Worm (Caenorhabditis elegans) whole organism, L4 larva: ENCODE measurements around the gene C56C10.7.

Source experiments
- F37D6.2 ChIP-seq: sonication (generic microtip); optimal IDR thresholded peaks from 2 replicates; lab custom pipeline; 2016; ENCODE audit warnings: mild to moderate bottlenecking, missing genetic modification characterization, missing compliant biosample characterization
- F44E2.7 ChIP-seq: fragments of 200-800 bp; sonication (Bioruptor generic); IDR thresholded peaks from 2 replicates; pipeline ENCODE4 v2.1.2; 2022; ENCODE audit warnings: missing genetic modification characterization, missing compliant biosample characterization
- Y105C5A.15 ChIP-seq: fragments of 200-800 bp; sonication (Bioruptor generic); IDR thresholded peaks from 2 replicates; pipeline ENCODE4 v1.3.6; 2022; ENCODE audit warnings: missing genetic modification characterization, missing compliant biosample characterization
- aha-1 ChIP-seq: fragments of 150-350 bp; peaks from one replicate; lab custom pipeline; 2014; ENCODE audit warnings: missing biosample characterization, missing genetic modification characterization
- arid-1 ChIP-seq: fragments of 200-800 bp; sonication (Bioruptor generic); conservative IDR thresholded peaks from 2 replicates; pipeline ENCODE4 v1.3.6; 2022; ENCODE audit warnings: missing genetic modification reagents, missing genetic modification characterization, missing compliant biosample characterization
- attf-4 ChIP-seq: sonication (generic microtip); optimal IDR thresholded peaks from 3 replicates; lab custom pipeline; 2017; ENCODE audit warnings: missing biosample characterization, missing genetic modification characterization
- ceh-32 ChIP-seq: sonication (generic microtip); optimal IDR thresholded peaks from 2 replicates; lab custom pipeline; 2016; ENCODE audit warnings: mild to moderate bottlenecking, missing genetic modification characterization, missing compliant biosample characterization; ENCODE audit not compliant: poor library complexity
- ceh-82 ChIP-seq: sonication (generic microtip); optimal IDR thresholded peaks from 2 replicates; lab custom pipeline; 2017; ENCODE audit warnings: missing biosample characterization, missing genetic modification characterization
- ces-1 ChIP-seq: fragments of 150-350 bp; sonication (generic microtip); optimal IDR thresholded peaks from 4 replicates; lab custom pipeline; 2014; ENCODE audit warnings: missing biosample characterization, missing genetic modification reagents, missing genetic modification characterization
- cey-2 ChIP-seq: sonication (generic microtip); optimal IDR thresholded peaks from 3 replicates; lab custom pipeline; 2017; ENCODE audit warnings: missing genetic modification characterization, mild to moderate bottlenecking, missing compliant biosample characterization, antibody characterized with exemption, borderline replicate concordance; ENCODE audit not compliant: insufficient read depth
- daf-16 ChIP-seq, 3 experiments: sonication (generic microtip); optimal IDR thresholded peaks; 2 replicates each; lab custom pipeline; 2016 to 2017; ENCODE audit warnings: missing genetic modification characterization in 3 of 3, missing genetic modification reagents in 3 of 3, mild to moderate bottlenecking in 2 of 3, missing compliant biosample characterization in 2 of 3, missing biosample characterization in 1 of 3, moderate library complexity in 1 of 3
- daf-8 ChIP-seq: fragments of 200-800 bp; sonication (Bioruptor generic); IDR thresholded peaks from 2 replicates; pipeline ENCODE4 v1.3.6; 2022; ENCODE audit warnings: missing genetic modification characterization, missing compliant biosample characterization
- dmd-6 ChIP-seq: fragments of 200-800 bp; sonication (Bioruptor generic); IDR thresholded peaks from 2 replicates; pipeline ENCODE4 v1.3.6; 2022; ENCODE audit warnings: missing genetic modification reagents, missing genetic modification characterization, missing compliant biosample characterization
- dve-1 ChIP-seq: sonication (generic microtip); optimal IDR thresholded peaks from 2 replicates; lab custom pipeline; 2017; ENCODE audit warnings: antibody characterized with exemption, mild to moderate bottlenecking, missing genetic modification characterization, missing compliant biosample characterization; ENCODE audit not compliant: insufficient read depth
- egl-27 ChIP-seq: sonication (generic microtip); optimal IDR thresholded peaks from 3 replicates; lab custom pipeline; 2017; ENCODE audit warnings: missing biosample characterization, missing genetic modification reagents, missing genetic modification characterization
- fos-1 ChIP-seq: fragments of 150-350 bp; optimal IDR thresholded peaks from 2 replicates; lab custom pipeline; 2014; ENCODE audit warnings: missing biosample characterization, missing genetic modification characterization
- gei-8 ChIP-seq: fragments of 200-800 bp; sonication (Bioruptor generic); optimal IDR thresholded peaks from 2 replicates; lab custom pipeline; 2018; ENCODE audit warnings: mild to moderate bottlenecking, missing genetic modification characterization, missing compliant biosample characterization
- hif-1 ChIP-seq, 2 experiments: sonication (generic microtip); optimal IDR thresholded peaks; 2 replicates each; lab custom pipeline; 2016 to 2017; ENCODE audit warnings: missing compliant biosample characterization in 2 of 2, missing genetic modification characterization in 2 of 2, missing genetic modification reagents in 2 of 2, missing genotype in 2 of 2, mild to moderate bottlenecking in 1 of 2
- hlh-11 ChIP-seq: fragments of 200-800 bp; sonication (Bioruptor generic); optimal IDR thresholded peaks from 2 replicates; lab custom pipeline; 2018; ENCODE audit warnings: mild to moderate bottlenecking, missing genetic modification characterization, missing compliant biosample characterization
- hlh-30 ChIP-seq: sonication (generic microtip); optimal IDR thresholded peaks from 2 replicates; lab custom pipeline; 2017; ENCODE audit warnings: antibody characterized with exemption, mild to moderate bottlenecking, missing genetic modification characterization, missing compliant biosample characterization; ENCODE audit not compliant: insufficient read depth
- lin-29 ChIP-seq: fragments of 200-800 bp; sonication (Bioruptor generic); IDR thresholded peaks from 2 replicates; pipeline ENCODE4 v1.3.6; 2022; ENCODE audit warnings: missing genetic modification reagents, missing genetic modification characterization, missing compliant biosample characterization
- mdl-1 ChIP-seq, 2 experiments: fragments of 150-350 bp in 1 of 2; sonication (generic microtip) in 1 of 2; optimal IDR thresholded peaks; 2 replicates each; lab custom pipeline; 2014 to 2017; ENCODE audit warnings: missing biosample characterization in 2 of 2, missing genetic modification characterization in 2 of 2
- mep-1 ChIP-seq: fragments of 150-350 bp; sonication (generic microtip); optimal IDR thresholded peaks from 3 replicates; lab custom pipeline; 2014; ENCODE audit warnings: missing biosample characterization, missing genetic modification characterization
- mes-2 ChIP-seq: sonication (generic microtip); optimal IDR thresholded peaks from 2 replicates; lab custom pipeline; 2016; ENCODE audit warnings: missing genotype, mild to moderate bottlenecking, missing genetic modification characterization, missing compliant biosample characterization; ENCODE audit not compliant: poor library complexity, severe bottlenecking
- mxl-3 ChIP-seq: fragments of 200-800 bp; sonication (Bioruptor generic); optimal IDR thresholded peaks from 2 replicates; lab custom pipeline; 2018; ENCODE audit warnings: mild to moderate bottlenecking, missing genetic modification characterization, missing compliant biosample characterization
- nhr-102 ChIP-seq: sonication (generic microtip); optimal IDR thresholded peaks from 2 replicates; lab custom pipeline; 2016; ENCODE audit warnings: mild to moderate bottlenecking, missing genetic modification characterization, moderate library complexity, missing compliant biosample characterization
- nhr-11 ChIP-seq: fragments of 150-350 bp; optimal IDR thresholded peaks from 2 replicates; lab custom pipeline; 2014; ENCODE audit warnings: missing biosample characterization, missing genetic modification characterization
- nhr-28 ChIP-seq: fragments of 150-350 bp; optimal IDR thresholded peaks from 2 replicates; lab custom pipeline; 2014; ENCODE audit warnings: missing biosample characterization, missing genetic modification characterization
- nhr-77 ChIP-seq: fragments of 150-350 bp; optimal IDR thresholded peaks from 2 replicates; lab custom pipeline; 2014; ENCODE audit warnings: missing biosample characterization, missing genetic modification characterization
- pha-4 ChIP-seq, 2 experiments: fragments of 150-350 bp in 1 of 2; fragments of 200-800 bp in 1 of 2; sonication (Bioruptor generic) in 1 of 2; IDR thresholded peaks in 1 of 2; optimal IDR thresholded peaks in 1 of 2; 2 replicates each; pipeline versions ENCODE4 v1.3.6 to Lab custom; 2014 to 2022; ENCODE audit warnings: missing genetic modification characterization in 2 of 2, missing genetic modification reagents in 2 of 2, missing biosample characterization in 1 of 2, missing compliant biosample characterization in 1 of 2
- php-3 ChIP-seq: fragments of 200-800 bp; sonication (Bioruptor generic); IDR thresholded peaks from 2 replicates; pipeline ENCODE4 v1.3.6; 2022; ENCODE audit warnings: missing genetic modification reagents, missing genetic modification characterization, missing compliant biosample characterization
- pqm-1 ChIP-seq: sonication (generic microtip); optimal IDR thresholded peaks from 2 replicates; lab custom pipeline; 2017; ENCODE audit warnings: missing biosample characterization, missing genetic modification characterization
- saeg-2 ChIP-seq: fragments of 200-800 bp; sonication (Bioruptor generic); IDR thresholded peaks from 2 replicates; pipeline ENCODE4 v1.3.6; 2022; ENCODE audit warnings: missing genetic modification reagents, missing genetic modification characterization, missing compliant biosample characterization
- snpc-1.2 ChIP-seq: fragments of 200-800 bp; sonication (Bioruptor generic); IDR thresholded peaks from 2 replicates; pipeline ENCODE4 v1.3.6; 2022; ENCODE audit warnings: missing genetic modification reagents, missing genetic modification characterization, missing compliant biosample characterization
- tag-97 ChIP-seq: fragments of 200-800 bp; sonication (Bioruptor generic); IDR thresholded peaks from 2 replicates; pipeline ENCODE4 v1.3.6; 2022; ENCODE audit warnings: missing genetic modification characterization, missing compliant biosample characterization
- tra-1 ChIP-seq: fragments of 200-800 bp; sonication (Bioruptor generic); IDR thresholded peaks from 2 replicates; pipeline ENCODE4 v1.3.6; 2022; ENCODE audit warnings: missing genetic modification reagents, missing genetic modification characterization, missing compliant biosample characterization
- unc-39 ChIP-seq: sonication (generic microtip); optimal IDR thresholded peaks from 2 replicates; lab custom pipeline; 2017; ENCODE audit warnings: missing biosample characterization, missing genetic modification characterization
- unc-62 ChIP-seq, 3 experiments: fragments of 150-350 bp in 1 of 3; sonication (generic microtip); optimal IDR thresholded peaks in 2 of 3; peaks in 1 of 3; 1 replicate in 1 of 3; 2 replicates in 2 of 3; lab custom pipeline; 2014 to 2017; ENCODE audit warnings: missing biosample characterization in 3 of 3, missing genetic modification characterization in 3 of 3, missing genetic modification reagents in 3 of 3, missing genotype in 1 of 3
- zip-11 ChIP-seq: fragments of 200-800 bp; sonication (Bioruptor generic); IDR thresholded peaks from 2 replicates; pipeline ENCODE4 v1.3.6; 2022; ENCODE audit warnings: missing genetic modification characterization, missing compliant biosample characterization
- ztf-11 ChIP-seq: fragments of 150-350 bp; optimal IDR thresholded peaks from 2 replicates; lab custom pipeline; 2014; ENCODE audit warnings: missing biosample characterization, missing genetic modification characterization
- ztf-7 ChIP-seq: fragments of 150-350 bp; optimal IDR thresholded peaks from 2 replicates; lab custom pipeline; 2014; ENCODE audit warnings: missing biosample characterization, missing genetic modification characterization

The C56C10.7 gene

DNA sequence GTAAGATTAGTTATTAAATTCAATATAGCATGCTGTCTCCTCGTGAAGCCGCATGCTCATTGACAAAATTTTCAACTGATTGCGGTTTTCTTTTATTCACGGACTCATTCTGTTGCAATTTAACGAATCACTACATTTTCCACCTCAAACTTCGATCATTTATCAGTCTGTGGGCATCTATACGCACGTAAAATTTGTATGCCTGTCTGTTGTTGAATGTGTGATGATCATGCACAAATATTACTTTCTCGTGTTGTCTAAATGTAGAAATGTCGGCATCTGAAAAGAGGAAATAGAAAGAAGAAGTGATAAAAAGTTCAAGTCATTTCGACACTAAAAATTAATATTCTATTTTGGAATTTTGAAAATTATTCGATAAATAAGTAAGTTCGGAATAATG, 25.2 kb upstream of the C56C10.7 start:
- TF ChIP-seq daf-16 (GFP tag; optimal IDR thresholded peaks at IDR 0.05; lab: Kevin White, UChicago) (no peak), daf-16 (tag; optimal IDR thresholded peaks at IDR 0.05; lab: Kevin White, UChicago) (peak; percentile 84), nhr-77 (tag; lab: Kevin White, UChicago) (no peak), ztf-11 (tag; lab: Kevin White, UChicago) (no peak), hif-1 (tag; optimal IDR thresholded peaks at IDR 0.05; lab: Kevin White, UChicago) (peak in 1 of 2 experiments; percentile 21), F37D6.2 (tag; lab: Kevin White, UChicago) (no peak), mep-1 (tag; lab: Kevin White, UChicago) (peak; percentile 19), aha-1 (tag; lab: Kevin White, UChicago) (no peak), mxl-3 (no peak), Y105C5A.15 (GFP tag; lab: Robert Waterston, UW) (no peak), hlh-11 (tag; lab: Kevin White, UChicago) (peak; percentile 44), lin-29 (GFP tag; lab: Robert Waterston, UW) (no peak), arid-1 (GFP tag; lab: Robert Waterston, UW) (no peak), unc-39 (tag; lab: Kevin White, UChicago) (no peak), cey-2 (tag; lab: Kevin White, UChicago) (no peak), attf-4 (tag; lab: Kevin White, UChicago) (no peak), fos-1 (tag; lab: Kevin White, UChicago) (no peak), pqm-1 (tag; lab: Kevin White, UChicago) (peak; percentile 92), nhr-28 (peak; percentile 74), daf-8 (no peak), tra-1 (GFP tag; lab: Robert Waterston, UW) (no peak), ceh-82 (no peak), F44E2.7 (GFP tag; lab: Robert Waterston, UW) (no peak), php-3 (GFP tag; lab: Robert Waterston, UW) (0 out of 2 replicates have a peak, but pooled peaks have one; percentile 10), gei-8 (GFP tag; lab: Kevin White, UChicago) (no peak), saeg-2 (GFP tag; lab: Robert Waterston, UW) (no peak), unc-62 (GFP tag; optimal IDR thresholded peaks at IDR 0.05 in 1 of 2; lab: Kevin White, UChicago) (no peak), unc-62 (tag; optimal IDR thresholded peaks at IDR 0.05; lab: Kevin White, UChicago) (no peak), mdl-1 (tag; optimal IDR thresholded peaks at IDR 0.05; lab: Kevin White, UChicago) (peak in 1 of 2 experiments; percentile 26), egl-27 (tag; lab: Kevin White, UChicago) (no peak), dve-1 (peak; percentile 75), ceh-32 (tag; lab: Kevin White, UChicago) (no peak), mes-2 (tag; lab: Kevin White, UChicago) (no peak), snpc-1.2 (GFP tag; lab: Robert Waterston, UW) (no peak), pha-4 (GFP tag; IDR thresholded peaks at IDR 0.05; lab: Robert Waterston, UW) (no peak), pha-4 (tag; optimal IDR thresholded peaks at IDR 0.05; lab: Kevin White, UChicago) (no peak), ztf-7 (no peak), nhr-11 (tag; lab: Kevin White, UChicago) (no peak), dmd-6 (GFP tag; lab: Robert Waterston, UW) (peak; percentile 70), zip-11 (no peak), ces-1 (GFP tag; lab: Kevin White, UChicago) (no peak), nhr-102 (no peak), hlh-30 (tag; lab: Kevin White, UChicago) (peak; percentile 51), tag-97 (GFP tag; lab: Robert Waterston, UW) (no peak)
